Fruit fly (Drosophila melanogaster) whole organism, embryonic: ENCODE measurements around the gene fwd.

ENCODE experiments used
- CG4424 ChIP-seq: fragments of 200-800 bp; sonication (Bioruptor generic); optimal IDR thresholded peaks from 3 replicates; lab custom pipeline; 2016; ENCODE audit warnings: missing biosample characterization, missing genetic modification characterization
- br ChIP-seq: fragments of >200 bp; optimal IDR thresholded peaks from 2 replicates; lab custom pipeline; 2017
- chm ChIP-seq: fragments of 200-800 bp; sonication (Bioruptor generic); IDR thresholded peaks from 2 replicates; pipeline ENCODE4 v1.3.6; 2022; ENCODE audit warnings: missing biosample characterization, missing genetic modification characterization
- sens ChIP-seq: fragments of 200-800 bp; sonication (Bioruptor generic); peaks from one replicate; lab custom pipeline; 2016; ENCODE audit warnings: missing biosample characterization, missing genetic modification characterization

dm6 chr3L:291583-292145 is 28.0 kb downstream of the fwd start:
- TF ChIP-seq sens (no peak), CG4424 (GFP tag; lab: Kevin White, UChicago) (no peak), chm (no peak), br (lab: Kevin White, UChicago) (no peak)
